Fruit fly (Drosophila melanogaster) whole organism, adult: ENCODE measurements around the gene CG13676.

Experiments used
- CG14711 ChIP-seq: fragments of 200-800 bp; sonication (Bioruptor generic); optimal IDR thresholded peaks from 2 replicates; lab custom pipeline; 2018; ENCODE audit warnings: missing biosample characterization, mild to moderate bottlenecking, missing genetic modification characterization, moderate library complexity
- CG1620 ChIP-seq: fragments of 200-800 bp; sonication (Bioruptor generic); optimal IDR thresholded peaks from 2 replicates; lab custom pipeline; 2016; ENCODE audit warnings: missing biosample characterization, missing genetic modification characterization
- CG7045 ChIP-seq: fragments of 200-800 bp; sonication (Bioruptor generic); optimal IDR thresholded peaks from 2 replicates; lab custom pipeline; 2017; ENCODE audit warnings: missing biosample characterization, mild to moderate bottlenecking, missing genetic modification characterization
- Crg-1 ChIP-seq: fragments of 200-800 bp; sonication (Bioruptor generic); optimal IDR thresholded peaks from 2 replicates; lab custom pipeline; 2016; ENCODE audit warnings: missing biosample characterization, missing genetic modification characterization
- bab1 ChIP-seq: fragments of 200-800 bp; sonication (Bioruptor generic); optimal IDR thresholded peaks from 3 replicates; lab custom pipeline; 2019; ENCODE audit warnings: missing biosample characterization, mild to moderate bottlenecking, missing genetic modification characterization, moderate library complexity
- kay ChIP-seq: fragments of 200-800 bp; sonication (Bioruptor generic); peaks from one replicate; lab custom pipeline; 2016; ENCODE audit warnings: missing biosample characterization, missing genetic modification characterization, borderline replicate concordance
- ovo ChIP-seq: fragments of 200-800 bp; sonication (Bioruptor generic); optimal IDR thresholded peaks from 2 replicates; lab custom pipeline; 2016; ENCODE audit warnings: missing biosample characterization, missing genetic modification characterization

dm6 chr3L:8154544-8154943 is 2.9 kb upstream of the CG13676 start:
- no peak for TF ChIP-seq CG7045 (GFP tag; lab: Kevin White, UChicago)
- no peak for TF ChIP-seq CG1620 (GFP tag; lab: Kevin White, UChicago)
- TF ChIP-seq bab1 (GFP tag; lab: Kevin White, UChicago) = no peak
- no peak for TF ChIP-seq Crg-1
- no peak for TF ChIP-seq kay (GFP tag; lab: Kevin White, UChicago)
- TF ChIP-seq ovo (GFP tag; lab: Kevin White, UChicago) = no peak
- no peak for TF ChIP-seq CG14711
